Fruit fly (Drosophila melanogaster) whole organism, embryonic: Measurements from ENCODE around the gene Ir75d.

ENCODE experiments used
- Bdp1 ChIP-seq: fragments of 200-800 bp; sonication (Bioruptor generic); optimal IDR thresholded peaks from 3 replicates; lab custom pipeline; 2016; ENCODE audit warnings: missing biosample characterization, missing genetic modification characterization
- Blimp-1 ChIP-seq: fragments of 200-800 bp; sonication (Bioruptor generic); optimal IDR thresholded peaks from 3 replicates; lab custom pipeline; 2018; ENCODE audit warnings: missing biosample characterization, missing genetic modification characterization, mild to moderate bottlenecking, moderate library complexity, missing genetic modification reagents
- BtbVII ChIP-seq: fragments of 200-800 bp; sonication (Bioruptor generic); optimal IDR thresholded peaks from 3 replicates; lab custom pipeline; 2017; ENCODE audit warnings: missing biosample characterization, mild to moderate bottlenecking, missing genetic modification characterization
- CG10209 ChIP-seq: fragments of 200-800 bp; sonication (Bioruptor generic); optimal IDR thresholded peaks from 3 replicates; lab custom pipeline; 2017; ENCODE audit warnings: missing biosample characterization, mild to moderate bottlenecking, missing genetic modification characterization, missing genetic modification reagents
- CG12391 ChIP-seq: fragments of 200-800 bp; sonication (Bioruptor generic); optimal IDR thresholded peaks from 3 replicates; lab custom pipeline; 2018; ENCODE audit warnings: missing biosample characterization, mild to moderate bottlenecking, missing genetic modification characterization, moderate library complexity
- CG13894 ChIP-seq: fragments of 200-800 bp; sonication (Bioruptor generic); optimal IDR thresholded peaks from 3 replicates; lab custom pipeline; 2018; ENCODE audit warnings: missing biosample characterization, mild to moderate bottlenecking, missing genetic modification characterization, moderate library complexity
- CG14050 ChIP-seq: fragments of 200-800 bp; sonication (Bioruptor generic); IDR thresholded peaks from 3 replicates; pipeline ENCODE4 v1.3.6; 2022; ENCODE audit warnings: missing biosample characterization, missing genetic modification characterization
- CG14710 ChIP-seq: fragments of 200-800 bp; sonication (Bioruptor generic); optimal IDR thresholded peaks from 3 replicates; lab custom pipeline; 2019; ENCODE audit warnings: missing biosample characterization, mild to moderate bottlenecking, missing genetic modification characterization, moderate library complexity
- CG1603 ChIP-seq: fragments of 200-800 bp; sonication (Bioruptor generic); optimal IDR thresholded peaks from 2 replicates; lab custom pipeline; 2019; ENCODE audit warnings: missing biosample characterization, mild to moderate bottlenecking, missing genetic modification characterization, moderate library complexity
- CG18262 ChIP-seq: fragments of 200-800 bp; optimal IDR thresholded peaks from 3 replicates; lab custom pipeline; 2019; ENCODE audit warnings: missing biosample characterization, mild to moderate bottlenecking, missing genetic modification characterization, moderate library complexity
- CG2875 ChIP-seq: fragments of 200-800 bp; sonication (Bioruptor generic); optimal IDR thresholded peaks from 2 replicates; lab custom pipeline; 2017; ENCODE audit warnings: missing biosample characterization, mild to moderate bottlenecking, missing genetic modification characterization, missing genetic modification reagents
- CG30020 ChIP-seq: fragments of 200-800 bp; optimal IDR thresholded peaks from 2 replicates; lab custom pipeline; 2019; ENCODE audit warnings: missing biosample characterization, mild to moderate bottlenecking, missing genetic modification characterization, moderate library complexity
- CG32532 ChIP-seq: fragments of 200-800 bp; sonication (Bioruptor generic); IDR thresholded peaks from 2 replicates; pipeline ENCODE4 v1.3.6; 2022; ENCODE audit warnings: missing biosample characterization, missing genetic modification characterization
- CG42726 ChIP-seq: fragments of 200-800 bp; sonication (Bioruptor generic); IDR thresholded peaks from 2 replicates; pipeline ENCODE4 v1.3.6; 2022; ENCODE audit warnings: missing biosample characterization, missing genetic modification characterization; ENCODE audit not compliant: partially characterized antibody
- CG4328 ChIP-seq: fragments of 200-800 bp; sonication (Bioruptor generic); optimal IDR thresholded peaks from 3 replicates; lab custom pipeline; 2017; ENCODE audit warnings: missing biosample characterization, missing genetic modification reagents, missing genetic modification characterization
- CG4404 ChIP-seq: fragments of 200-800 bp; sonication (Bioruptor generic); IDR thresholded peaks from 2 replicates; pipeline ENCODE4 v1.3.6; 2022; ENCODE audit warnings: missing biosample characterization, missing genetic modification characterization
- CG5180 ChIP-seq: fragments of 200-800 bp; sonication (Bioruptor generic); optimal IDR thresholded peaks from 3 replicates; lab custom pipeline; 2017; ENCODE audit warnings: missing biosample characterization, missing genetic modification characterization, mild to moderate bottlenecking, moderate library complexity, missing genetic modification reagents
- CG6683 ChIP-seq: fragments of 200-800 bp; sonication (Bioruptor generic); optimal IDR thresholded peaks from 2 replicates; lab custom pipeline; 2017; ENCODE audit warnings: missing biosample characterization, mild to moderate bottlenecking, missing genetic modification characterization, missing genetic modification reagents
- CG8281 ChIP-seq: fragments of 200-800 bp; sonication (Bioruptor generic); optimal IDR thresholded peaks from 2 replicates; lab custom pipeline; 2018; ENCODE audit warnings: missing biosample characterization, mild to moderate bottlenecking, missing genetic modification characterization, moderate library complexity
- CG8765 ChIP-seq: fragments of 200-800 bp; sonication (Bioruptor generic); IDR thresholded peaks from 2 replicates; pipeline ENCODE4 v1.3.6; 2022; ENCODE audit warnings: missing biosample characterization, missing genetic modification characterization
- CTCF ChIP-seq: fragments of 200-800 bp; sonication (Bioruptor generic); optimal IDR thresholded peaks from 2 replicates; lab custom pipeline; 2017; ENCODE audit warnings: missing biosample characterization, mild to moderate bottlenecking, missing genetic modification characterization, moderate library complexity
- Dfd ChIP-seq, 2 experiments: fragments of >200 bp; optimal IDR thresholded peaks; 2 replicates each; lab custom pipeline; 2017; ENCODE audit warnings: missing biosample characterization in 2 of 2, missing genetic modification characterization in 2 of 2
- Dip3 ChIP-seq: fragments of 200-800 bp; sonication (Bioruptor generic); optimal IDR thresholded peaks from 3 replicates; lab custom pipeline; 2016; ENCODE audit warnings: missing biosample characterization, missing genetic modification characterization
- E2f2 ChIP-seq: fragments of 200-800 bp; sonication (Bioruptor generic); IDR thresholded peaks from 2 replicates; pipeline ENCODE4 v1.3.6; 2022; ENCODE audit warnings: missing biosample characterization, missing genetic modification characterization
- Gsc ChIP-seq: fragments of 200-800 bp; sonication (Bioruptor generic); IDR thresholded peaks from 2 replicates; pipeline ENCODE4 v1.3.6; 2022; ENCODE audit warnings: missing biosample characterization, missing genetic modification characterization
- HLHmδ ChIP-seq: fragments of 200-800 bp; sonication (Bioruptor generic); optimal IDR thresholded peaks from 2 replicates; lab custom pipeline; 2018; ENCODE audit warnings: missing biosample characterization, mild to moderate bottlenecking, missing genetic modification characterization, moderate library complexity
- Hey ChIP-seq: fragments of 200-800 bp; sonication (Bioruptor generic); optimal IDR thresholded peaks from 3 replicates; lab custom pipeline; 2018; ENCODE audit warnings: missing biosample characterization, mild to moderate bottlenecking, missing genetic modification characterization
- Hr78 ChIP-seq, 2 experiments: fragments of 200-800 bp in 1 of 2; fragments of >200 bp in 1 of 2; sonication (Bioruptor generic) in 1 of 2; optimal IDR thresholded peaks; 2 replicates each; lab custom pipeline; 2017 to 2019; ENCODE audit warnings: missing biosample characterization in 2 of 2, missing genetic modification characterization in 2 of 2, mild to moderate bottlenecking in 1 of 2, moderate library complexity in 1 of 2
- Lim3 ChIP-seq: fragments of 200-800 bp; sonication (Bioruptor generic); IDR thresholded peaks from 2 replicates; pipeline ENCODE4 v1.3.6; 2022; ENCODE audit warnings: missing biosample characterization, missing genetic modification characterization
- PHDP ChIP-seq: fragments of 200-800 bp; sonication (Bioruptor generic); optimal IDR thresholded peaks from 3 replicates; lab custom pipeline; 2018; ENCODE audit warnings: missing biosample characterization, mild to moderate bottlenecking, missing genetic modification characterization, moderate library complexity
- Usf ChIP-seq: fragments of 200-800 bp; sonication (Bioruptor generic); optimal IDR thresholded peaks from 2 replicates; lab custom pipeline; 2017; ENCODE audit warnings: missing genotype, missing biosample characterization, missing genetic modification characterization
- ab ChIP-seq: fragments of 200-800 bp; sonication (Bioruptor generic); optimal IDR thresholded peaks from 2 replicates; lab custom pipeline; 2016; ENCODE audit warnings: missing biosample characterization, missing genetic modification characterization
- ap ChIP-seq: fragments of 200-800 bp; sonication (Bioruptor generic); IDR thresholded peaks from 2 replicates; pipeline ENCODE4 v1.3.6; 2022; ENCODE audit warnings: missing biosample characterization, missing genetic modification characterization
- cato ChIP-seq: fragments of 200-800 bp; sonication (Bioruptor generic); optimal IDR thresholded peaks from 2 replicates; lab custom pipeline; 2016; ENCODE audit warnings: missing biosample characterization, missing genetic modification characterization, borderline replicate concordance
- cg ChIP-seq: fragments of 200-800 bp; sonication (Bioruptor generic); optimal IDR thresholded peaks from 3 replicates; lab custom pipeline; 2019; ENCODE audit warnings: missing biosample characterization, mild to moderate bottlenecking, missing genetic modification characterization, moderate library complexity
- chif ChIP-seq, 2 experiments: fragments of 200-800 bp; sonication (Bioruptor generic); optimal IDR thresholded peaks; 3 replicates each; lab custom pipeline; 2016; ENCODE audit warnings: missing biosample characterization in 2 of 2, missing genetic modification characterization in 2 of 2
- chinmo ChIP-seq: fragments of 200-800 bp; sonication (Bioruptor generic); IDR thresholded peaks from 4 replicates; pipeline ENCODE4 v1.3.6; 2022; ENCODE audit warnings: missing biosample characterization, missing genetic modification characterization; ENCODE audit not compliant: partially characterized antibody
- crol ChIP-seq: fragments of 200-800 bp; sonication (Bioruptor generic); IDR thresholded peaks from 2 replicates; pipeline ENCODE4 v1.3.6; 2022; ENCODE audit warnings: missing biosample characterization, missing genetic modification characterization
- danr ChIP-seq: fragments of 200-800 bp; sonication (Bioruptor generic); IDR thresholded peaks from 2 replicates; pipeline ENCODE4 v1.3.6; 2022; ENCODE audit warnings: missing biosample characterization, missing genetic modification characterization
- ftz-f1 ChIP-seq: fragments of 200-800 bp; sonication (Bioruptor generic); optimal IDR thresholded peaks from 2 replicates; lab custom pipeline; 2016; ENCODE audit warnings: missing biosample characterization, missing genetic modification characterization
- kay ChIP-seq: fragments of 200-800 bp; sonication (Bioruptor generic); optimal IDR thresholded peaks from 2 replicates; lab custom pipeline; 2016; ENCODE audit warnings: missing biosample characterization, missing genetic modification characterization
- mirr ChIP-seq: fragments of 200-800 bp; sonication (Bioruptor generic); optimal IDR thresholded peaks from 3 replicates; lab custom pipeline; 2018; ENCODE audit warnings: missing biosample characterization, mild to moderate bottlenecking, missing genetic modification characterization
- oc ChIP-seq: fragments of 200-800 bp; sonication (Bioruptor generic); optimal IDR thresholded peaks from 2 replicates; lab custom pipeline; 2018; ENCODE audit warnings: missing biosample characterization, mild to moderate bottlenecking, missing genetic modification characterization, moderate library complexity
- onecut ChIP-seq: fragments of 200-800 bp; sonication (Bioruptor generic); IDR thresholded peaks from 2 replicates; pipeline ENCODE4 v1.3.6; 2022; ENCODE audit warnings: missing biosample characterization, missing genetic modification characterization
- prd ChIP-seq, 3 experiments: fragments of >200 bp in 2 of 3; fragments of 200-800 bp in 1 of 3; sonication (Bioruptor generic) in 1 of 3; optimal IDR thresholded peaks in 2 of 3; IDR thresholded peaks in 1 of 3; 2 replicates in 2 of 3; 3 replicates in 1 of 3; pipeline versions ENCODE4 v1.3.6 to Lab custom; 2017 to 2022; ENCODE audit warnings: missing biosample characterization in 1 of 3, missing genetic modification characterization in 1 of 3
- run ChIP-seq: fragments of 200-800 bp; sonication (Bioruptor generic); optimal IDR thresholded peaks from 3 replicates; lab custom pipeline; 2018; ENCODE audit warnings: missing biosample characterization, mild to moderate bottlenecking, missing genetic modification characterization
- slp2 ChIP-seq: fragments of 200-800 bp; sonication (Bioruptor generic); optimal IDR thresholded peaks from 2 replicates; lab custom pipeline; 2016; ENCODE audit warnings: missing biosample characterization, missing genetic modification characterization
- sr ChIP-seq: fragments of 200-800 bp; sonication (Bioruptor generic); IDR thresholded peaks from 3 replicates; pipeline ENCODE4 v1.3.6; 2022; ENCODE audit warnings: missing biosample characterization, missing genetic modification characterization
- tin ChIP-seq: fragments of 200-800 bp; sonication (Bioruptor generic); optimal IDR thresholded peaks from 3 replicates; lab custom pipeline; 2016; ENCODE audit warnings: missing biosample characterization, missing genetic modification characterization
- usp ChIP-seq: fragments of >200 bp; optimal IDR thresholded peaks from 2 replicates; lab custom pipeline; 2017; ENCODE audit warnings: missing biosample characterization, missing genetic modification characterization
- vvl ChIP-seq: fragments of 200-800 bp; sonication (Bioruptor generic); IDR thresholded peaks from 2 replicates; pipeline ENCODE4 v1.3.6; 2022; ENCODE audit warnings: missing biosample characterization, missing genetic modification characterization

Ir75d gene

DNA sequence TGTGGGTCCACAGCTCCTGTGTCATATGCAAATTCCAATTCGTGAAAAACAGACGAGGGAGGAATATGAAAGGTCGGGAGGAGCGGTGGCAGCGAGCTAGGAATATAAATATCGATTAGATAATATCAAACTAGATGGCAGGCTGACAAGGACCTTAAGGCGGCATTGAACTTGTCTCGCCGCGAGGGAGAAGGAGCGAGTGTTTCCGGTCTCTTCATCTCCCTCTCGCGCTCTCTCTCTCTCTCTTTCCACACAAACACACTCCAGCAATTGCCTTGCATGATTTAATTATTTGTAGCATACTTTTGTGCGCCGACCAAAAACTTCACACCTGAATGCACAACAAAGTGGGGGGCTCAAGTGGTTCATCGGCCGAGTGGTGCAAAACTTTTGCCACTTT, 36.0 kb upstream of the Ir75d start (continued):
- no peak for TF ChIP-seq Lim3 (GFP tag; lab: Robert Waterston, UW)
- no peak for TF ChIP-seq CG14710
- TF ChIP-seq usp (GFP tag; lab: Kevin White, UChicago), result no peak
- TF ChIP-seq CG10209 (GFP tag; lab: Kevin White, UChicago), result no peak
- peak; percentile 18 for TF ChIP-seq cg (GFP tag; lab: Kevin White, UChicago)
- TF ChIP-seq danr (GFP tag; lab: Robert Waterston, UW), result no peak
- no peak for TF ChIP-seq CG4328 (GFP tag; lab: Kevin White, UChicago)
- TF ChIP-seq vvl (GFP tag; lab: Robert Waterston, UW), result no peak; the same call in 1 of the 2 replicates
- no peak for TF ChIP-seq Hey (tag; lab: Kevin White, UChicago)
- peak; percentile 31; the same call in 1 of the 2 replicates for TF ChIP-seq CG32532 (GFP tag; lab: Robert Waterston, UW)
- TF ChIP-seq E2f2, result no peak
- no peak for TF ChIP-seq CG42726 (GFP tag; lab: Robert Waterston, UW)
- no peak for TF ChIP-seq ap
- TF ChIP-seq tin (GFP tag; lab: Kevin White, UChicago), result no peak
- TF ChIP-seq CG12391 (tag; lab: Kevin White, UChicago), result no peak
- no peak for TF ChIP-seq CG5180 (GFP tag; lab: Kevin White, UChicago)
- no peak for TF ChIP-seq sr (GFP tag; lab: Robert Waterston, UW)
- no peak for TF ChIP-seq Blimp-1
- peak; percentile 47 for TF ChIP-seq onecut (GFP tag; lab: Robert Waterston, UW)
- TF ChIP-seq BtbVII (GFP tag; lab: Kevin White, UChicago), result no peak
- no peak for TF ChIP-seq CG6683 (GFP tag; lab: Kevin White, UChicago)
- TF ChIP-seq chinmo (GFP tag; lab: Robert Waterston, UW), result no peak
- TF ChIP-seq chif (GFP tag; optimal IDR thresholded peaks at IDR 0.05; lab: Kevin White, UChicago), result no peak
- no peak for TF ChIP-seq prd (optimal IDR thresholded peaks at IDR 0.05; lab: Kevin White, UChicago)
- 0 out of 3 replicates have a peak, but pooled peaks have one; percentile 26 for TF ChIP-seq prd (GFP tag; IDR thresholded peaks at IDR 0.05; lab: Robert Waterston, UW)
- TF ChIP-seq ftz-f1 (GFP tag; lab: Kevin White, UChicago), result no peak
- TF ChIP-seq HLHmδ (GFP tag; lab: Kevin White, UChicago), result no peak
- TF ChIP-seq CG8765 (GFP tag; lab: Robert Waterston, UW), result no peak
- no peak for TF ChIP-seq kay (GFP tag; lab: Kevin White, UChicago)
- no peak for TF ChIP-seq Gsc
- TF ChIP-seq CTCF (GFP tag; lab: Kevin White, UChicago), result peak; percentile 15
- no peak for TF ChIP-seq Usf
- TF ChIP-seq CG4404 (GFP tag; lab: Robert Waterston, UW), result no peak
- TF ChIP-seq CG1603, result peak; percentile 19
- TF ChIP-seq mirr (GFP tag; lab: Kevin White, UChicago), result no peak
- no peak for TF ChIP-seq CG13894 (tag; lab: Kevin White, UChicago)
- TF ChIP-seq Dfd (GFP tag; optimal IDR thresholded peaks at IDR 0.05; lab: Kevin White, UChicago), result no peak
- TF ChIP-seq CG30020 (tag; lab: Kevin White, UChicago), result no peak
- no peak for TF ChIP-seq run (tag; lab: Kevin White, UChicago)
- TF ChIP-seq oc, result no peak
- no peak for TF ChIP-seq CG14050 (GFP tag; lab: Robert Waterston, UW)
- TF ChIP-seq Bdp1 (GFP tag; lab: Kevin White, UChicago), result no peak
- no peak for TF ChIP-seq cato (GFP tag; lab: Kevin White, UChicago)
- TF ChIP-seq CG18262 (tag; lab: Kevin White, UChicago), result no peak
- TF ChIP-seq CG2875, result peak; percentile 19
- TF ChIP-seq Dip3 (GFP tag; lab: Kevin White, UChicago), result no peak
- TF ChIP-seq PHDP (tag; lab: Kevin White, UChicago), result no peak
- no peak for TF ChIP-seq CG8281 (tag; lab: Kevin White, UChicago)
- no peak for TF ChIP-seq slp2 (GFP tag; lab: Kevin White, UChicago)
- peak; percentile 28; the same call in 1 of the 2 replicates for TF ChIP-seq crol (GFP tag; lab: Robert Waterston, UW)
- no peak for TF ChIP-seq Hr78 (GFP tag; optimal IDR thresholded peaks at IDR 0.05; lab: Kevin White, UChicago)
- TF ChIP-seq ab (GFP tag; lab: Kevin White, UChicago), result no peak
